Worm (Caenorhabditis elegans) whole organism, mixed stage, embryonic: ENCODE data around the gene R09H10.1.

Experiments
- ces-1 ChIP-seq: fragments of 150-350 bp; optimal IDR thresholded peaks from 2 replicates; lab custom pipeline; 2014; ENCODE audit warnings: missing biosample characterization, missing genetic modification reagents, missing genetic modification characterization
- elt-1 ChIP-seq: sonication (generic microtip); optimal IDR thresholded peaks from 2 replicates; lab custom pipeline; 2017; ENCODE audit warnings: missing genetic modification characterization, mild to moderate bottlenecking, missing compliant biosample characterization, antibody characterized with exemption, moderate library complexity, borderline replicate concordance; ENCODE audit not compliant: insufficient read depth
- elt-3 ChIP-seq: fragments of 150-350 bp; optimal IDR thresholded peaks from 2 replicates; lab custom pipeline; 2014; ENCODE audit warnings: missing biosample characterization, missing genetic modification characterization
- lin-32 ChIP-seq: fragments of 200-800 bp; sonication (Bioruptor generic); optimal IDR thresholded peaks from 2 replicates; lab custom pipeline; 2018; ENCODE audit warnings: mild to moderate bottlenecking, missing genetic modification characterization, missing compliant biosample characterization
- lsy-2 ChIP-seq: fragments of 150-350 bp; optimal IDR thresholded peaks from 2 replicates; lab custom pipeline; 2014; ENCODE audit warnings: missing biosample characterization, missing genetic modification characterization
- nhr-76 ChIP-seq: sonication (generic microtip); optimal IDR thresholded peaks from 2 replicates; lab custom pipeline; 2017; ENCODE audit warnings: missing biosample characterization, missing genetic modification characterization
- unc-39 ChIP-seq: fragments of 150-350 bp; optimal IDR thresholded peaks from 2 replicates; lab custom pipeline; 2014; ENCODE audit warnings: missing biosample characterization, missing genetic modification characterization
- unc-62 ChIP-seq: fragments of 150-350 bp; optimal IDR thresholded peaks from 2 replicates; lab custom pipeline; 2014; ENCODE audit warnings: missing biosample characterization, missing genetic modification reagents, missing genetic modification characterization

ce11 chrIV:10617099-10617498 lies 17.0 kb downstream of the R09H10.1 start:
- TF ChIP-seq nhr-76 (tag; lab: Kevin White, UChicago) (no peak), lsy-2 (tag; lab: Kevin White, UChicago) (no peak), unc-62 (GFP tag; lab: Kevin White, UChicago) (no peak), unc-39 (tag; lab: Kevin White, UChicago) (no peak), elt-3 (no peak), lin-32 (no peak), ces-1 (GFP tag; lab: Kevin White, UChicago) (no peak), elt-1 (tag; lab: Kevin White, UChicago) (no peak)
